Fruit fly (Drosophila melanogaster) whole organism, embryonic: ENCODE measurements around the gene mRpL13.

ENCODE experiments used
- Aef1 ChIP-seq: fragments of 200-800 bp; sonication (Bioruptor generic); IDR thresholded peaks from 3 replicates; pipeline ENCODE4 v1.3.6; 2022; ENCODE audit warnings: missing biosample characterization, missing genetic modification characterization
- Atf6 ChIP-seq: fragments of 200-800 bp; sonication (Bioruptor generic); IDR thresholded peaks from 2 replicates; pipeline ENCODE4 v1.3.6; 2022; ENCODE audit warnings: missing biosample characterization, missing genetic modification characterization
- Awh ChIP-seq: fragments of 200-800 bp; sonication (Bioruptor generic); IDR thresholded peaks from 2 replicates; pipeline ENCODE4, ENCODE4 v1.3.6; 2022; ENCODE audit warnings: missing biosample characterization, missing genetic modification characterization
- CG12219 ChIP-seq: fragments of 200-800 bp; sonication (Bioruptor generic); optimal IDR thresholded peaks from 3 replicates; lab custom pipeline; 2018; ENCODE audit warnings: missing biosample characterization, mild to moderate bottlenecking, missing genetic modification characterization
- CG12391 ChIP-seq: fragments of 200-800 bp; sonication (Bioruptor generic); optimal IDR thresholded peaks from 3 replicates; lab custom pipeline; 2018; ENCODE audit warnings: missing biosample characterization, mild to moderate bottlenecking, missing genetic modification characterization, moderate library complexity
- CG12769 ChIP-seq: fragments of 200-800 bp; sonication (Bioruptor generic); optimal IDR thresholded peaks from 2 replicates; lab custom pipeline; 2019; ENCODE audit warnings: missing biosample characterization, mild to moderate bottlenecking, missing genetic modification characterization, moderate library complexity
- CG12942 ChIP-seq: fragments of 200-800 bp; sonication (Bioruptor generic); optimal IDR thresholded peaks from 3 replicates; lab custom pipeline; 2016; ENCODE audit warnings: missing biosample characterization, missing genetic modification characterization
- CG13624 ChIP-seq: fragments of 200-800 bp; sonication (Bioruptor generic); optimal IDR thresholded peaks from 2 replicates; lab custom pipeline; 2016; ENCODE audit warnings: missing biosample characterization, missing genetic modification characterization
- CG16813 ChIP-seq: fragments of 200-800 bp; sonication (Bioruptor generic); IDR thresholded peaks from 3 replicates; pipeline ENCODE4 v1.3.6; 2022; ENCODE audit warnings: missing biosample characterization, missing genetic modification characterization; ENCODE audit not compliant: partially characterized antibody
- CG17359 ChIP-seq: fragments of 200-800 bp; sonication (Bioruptor generic); optimal IDR thresholded peaks from 3 replicates; lab custom pipeline; 2018; ENCODE audit warnings: missing biosample characterization, mild to moderate bottlenecking, missing genetic modification characterization, moderate library complexity
- CG17802 ChIP-seq: fragments of 200-800 bp; sonication (Bioruptor generic); optimal IDR thresholded peaks from 2 replicates; lab custom pipeline; 2018; ENCODE audit warnings: missing biosample characterization, mild to moderate bottlenecking, missing genetic modification characterization, moderate library complexity
- CG2129 ChIP-seq: fragments of 200-800 bp; sonication (Bioruptor generic); IDR thresholded peaks from 2 replicates; pipeline ENCODE4 v1.3.6; 2022; ENCODE audit warnings: missing biosample characterization, missing genetic modification characterization; ENCODE audit not compliant: partially characterized antibody
- CG30403 ChIP-seq: fragments of 200-800 bp; sonication (Bioruptor generic); optimal IDR thresholded peaks from 3 replicates; lab custom pipeline; 2016; ENCODE audit warnings: missing biosample characterization, missing genetic modification characterization
- CG6683 ChIP-seq: fragments of 200-800 bp; sonication (Bioruptor generic); optimal IDR thresholded peaks from 2 replicates; lab custom pipeline; 2017; ENCODE audit warnings: missing biosample characterization, mild to moderate bottlenecking, missing genetic modification characterization, missing genetic modification reagents
- CG8359 ChIP-seq: fragments of 200-800 bp; sonication (Bioruptor generic); optimal IDR thresholded peaks from 2 replicates; lab custom pipeline; 2017; ENCODE audit warnings: missing biosample characterization, mild to moderate bottlenecking, missing genetic modification characterization, borderline replicate concordance
- CG8478 ChIP-seq: fragments of >200 bp; optimal IDR thresholded peaks from 2 replicates; lab custom pipeline; 2018
- CG9215 ChIP-seq: fragments of 200-800 bp; sonication (Bioruptor generic); IDR thresholded peaks from 2 replicates; pipeline ENCODE4 v1.3.6; 2022; ENCODE audit warnings: missing biosample characterization, missing genetic modification characterization
- E2f1 ChIP-seq: fragments of 200-800 bp; sonication (Bioruptor generic); IDR thresholded peaks from 2 replicates; pipeline ENCODE4 v1.3.6; 2022; ENCODE audit warnings: missing biosample characterization, missing genetic modification characterization
- Fer1 ChIP-seq: fragments of 200-800 bp; sonication (Bioruptor generic); optimal IDR thresholded peaks from 2 replicates; lab custom pipeline; 2017; ENCODE audit warnings: missing biosample characterization, mild to moderate bottlenecking, missing genetic modification characterization
- HLH3B ChIP-seq: fragments of 200-800 bp; sonication (Bioruptor generic); IDR thresholded peaks from 2 replicates; pipeline ENCODE4 v1.3.6; 2022; ENCODE audit warnings: missing biosample characterization, missing genetic modification characterization
- Jarid2 ChIP-seq: fragments of 200-800 bp; sonication (Bioruptor generic); optimal IDR thresholded peaks from 3 replicates; lab custom pipeline; 2017; ENCODE audit warnings: mild to moderate bottlenecking, missing biosample characterization, missing genetic modification reagents, missing genetic modification characterization
- Lpt ChIP-seq: fragments of >200 bp; optimal IDR thresholded peaks from 2 replicates; lab custom pipeline; 2018; ENCODE audit warnings: missing biosample characterization, missing genetic modification characterization
- MESR4 ChIP-seq: fragments of 200-800 bp; sonication (Bioruptor generic); optimal IDR thresholded peaks from 2 replicates; lab custom pipeline; 2018; ENCODE audit warnings: missing biosample characterization, mild to moderate bottlenecking, missing genetic modification characterization, moderate library complexity
- Mrtf ChIP-seq: fragments of 200-800 bp; sonication (Bioruptor generic); IDR thresholded peaks from 3 replicates; pipeline ENCODE4 v1.3.6; 2022; ENCODE audit warnings: missing biosample characterization, missing genetic modification characterization
- Myb ChIP-seq: fragments of 200-800 bp; sonication (Bioruptor generic); optimal IDR thresholded peaks from 2 replicates; lab custom pipeline; 2016; ENCODE audit warnings: missing biosample characterization, missing genetic modification characterization
- Rfx ChIP-seq: fragments of 200-800 bp; sonication (Bioruptor generic); IDR thresholded peaks from 2 replicates; pipeline ENCODE4 v1.3.6; 2022; ENCODE audit warnings: missing biosample characterization, missing genetic modification characterization
- Ssrp ChIP-seq: fragments of 200-800 bp; sonication (Bioruptor generic); optimal IDR thresholded peaks from 2 replicates; lab custom pipeline; 2018; ENCODE audit warnings: missing biosample characterization, mild to moderate bottlenecking, missing genetic modification characterization, moderate library complexity
- Stat92E ChIP-seq, 3 experiments: fragments of >200 bp in 2 of 3; fragments of 200-800 bp in 1 of 3; sonication (Bioruptor generic) in 1 of 3; optimal IDR thresholded peaks; 2 replicates each; lab custom pipeline; 2017 to 2019; ENCODE audit warnings: missing biosample characterization in 3 of 3, missing genetic modification characterization in 3 of 3, mild to moderate bottlenecking in 1 of 3, moderate library complexity in 1 of 3
- TFAM ChIP-seq: fragments of 200-800 bp; sonication (Bioruptor generic); optimal IDR thresholded peaks from 2 replicates; lab custom pipeline; 2017; ENCODE audit warnings: missing biosample characterization, missing genetic modification characterization, inconsistent platforms
- Vsx1 ChIP-seq: fragments of 200-800 bp; sonication (Bioruptor generic); optimal IDR thresholded peaks from 2 replicates; lab custom pipeline; 2017; ENCODE audit warnings: missing biosample characterization, mild to moderate bottlenecking, missing genetic modification characterization, missing genetic modification reagents
- br ChIP-seq: fragments of >200 bp; optimal IDR thresholded peaks from 2 replicates; lab custom pipeline; 2017
- btn ChIP-seq: fragments of 200-800 bp; sonication (Bioruptor generic); optimal IDR thresholded peaks from 2 replicates; lab custom pipeline; 2016; ENCODE audit warnings: missing biosample characterization, missing genetic modification characterization
- cato ChIP-seq: fragments of 200-800 bp; sonication (Bioruptor generic); optimal IDR thresholded peaks from 2 replicates; lab custom pipeline; 2016; ENCODE audit warnings: missing biosample characterization, missing genetic modification characterization, borderline replicate concordance
- chm ChIP-seq: fragments of 200-800 bp; sonication (Bioruptor generic); IDR thresholded peaks from 2 replicates; pipeline ENCODE4 v1.3.6; 2022; ENCODE audit warnings: missing biosample characterization, missing genetic modification characterization
- chn ChIP-seq: fragments of 200-800 bp; sonication (Bioruptor generic); optimal IDR thresholded peaks from 2 replicates; lab custom pipeline; 2016; ENCODE audit warnings: missing biosample characterization, missing genetic modification characterization
- dmrt99B ChIP-seq: fragments of 200-800 bp; sonication (Bioruptor generic); optimal IDR thresholded peaks from 2 replicates; lab custom pipeline; 2018; ENCODE audit warnings: missing biosample characterization, mild to moderate bottlenecking, missing genetic modification characterization, moderate library complexity
- grn ChIP-seq: fragments of 200-800 bp; sonication (Bioruptor generic); optimal IDR thresholded peaks from 3 replicates; lab custom pipeline; 2017; ENCODE audit warnings: missing biosample characterization, missing genetic modification characterization
- hbn ChIP-seq: fragments of 200-800 bp; sonication (Bioruptor generic); IDR thresholded peaks from 2 replicates; pipeline ENCODE4 v1.3.6; 2022; ENCODE audit warnings: missing biosample characterization, missing genetic modification characterization; ENCODE audit not compliant: partially characterized antibody
- jumu ChIP-seq: fragments of 200-800 bp; sonication (Bioruptor generic); optimal IDR thresholded peaks from 3 replicates; lab custom pipeline; 2016; ENCODE audit warnings: missing biosample characterization, missing genetic modification characterization
- lilli ChIP-seq: fragments of 200-800 bp; sonication (Bioruptor generic); optimal IDR thresholded peaks from 3 replicates; lab custom pipeline; 2016; ENCODE audit warnings: missing biosample characterization, missing genetic modification characterization
- lmd ChIP-seq: fragments of 200-800 bp; sonication (Bioruptor generic); IDR thresholded peaks from 2 replicates; pipeline ENCODE4 v1.3.6; 2022; ENCODE audit warnings: missing biosample characterization, missing genetic modification characterization
- pfk ChIP-seq: fragments of 200-800 bp; sonication (Bioruptor generic); optimal IDR thresholded peaks from 2 replicates; lab custom pipeline; 2018; ENCODE audit warnings: missing biosample characterization, mild to moderate bottlenecking, missing genetic modification characterization, moderate library complexity
- shn ChIP-seq: fragments of 200-800 bp; sonication (Bioruptor generic); optimal IDR thresholded peaks from 3 replicates; lab custom pipeline; 2016; ENCODE audit warnings: missing biosample characterization, missing genetic modification characterization
- sima ChIP-seq: fragments of 200-800 bp; sonication (Bioruptor generic); optimal IDR thresholded peaks from 2 replicates; lab custom pipeline; 2016; ENCODE audit warnings: missing biosample characterization, missing genetic modification characterization
- sisA ChIP-seq: fragments of 200-800 bp; sonication (Bioruptor generic); IDR thresholded peaks from 2 replicates; pipeline ENCODE4 v1.3.6; 2022; ENCODE audit warnings: missing biosample characterization, missing genetic modification characterization
- slp2 ChIP-seq: fragments of 200-800 bp; sonication (Bioruptor generic); optimal IDR thresholded peaks from 2 replicates; lab custom pipeline; 2016; ENCODE audit warnings: missing biosample characterization, missing genetic modification characterization
- tap ChIP-seq: fragments of 200-800 bp; optimal IDR thresholded peaks from 3 replicates; lab custom pipeline; 2019; ENCODE audit warnings: missing biosample characterization, mild to moderate bottlenecking, missing genetic modification characterization, moderate library complexity
- tna ChIP-seq: fragments of 200-800 bp; sonication (Bioruptor generic); IDR thresholded peaks from 2 replicates; pipeline ENCODE4 v1.3.6; 2022; ENCODE audit warnings: missing biosample characterization, missing genetic modification characterization; ENCODE audit not compliant: partially characterized antibody
- ttk ChIP-seq: fragments of 200-800 bp; sonication (Bioruptor generic); IDR thresholded peaks from 2 replicates; pipeline ENCODE4 v2.1.2; 2022; ENCODE audit warnings: missing biosample characterization, missing genetic modification characterization
- unpg ChIP-seq: fragments of 200-800 bp; sonication (Bioruptor generic); optimal IDR thresholded peaks from 3 replicates; lab custom pipeline; 2018; ENCODE audit warnings: missing biosample characterization, mild to moderate bottlenecking, missing genetic modification characterization, moderate library complexity
- wdn ChIP-seq: fragments of 200-800 bp; sonication (Bioruptor generic); IDR thresholded peaks from 2 replicates; pipeline ENCODE4 v1.3.6; 2022; ENCODE audit warnings: missing biosample characterization, missing genetic modification characterization

mRpL13 gene

DNA sequence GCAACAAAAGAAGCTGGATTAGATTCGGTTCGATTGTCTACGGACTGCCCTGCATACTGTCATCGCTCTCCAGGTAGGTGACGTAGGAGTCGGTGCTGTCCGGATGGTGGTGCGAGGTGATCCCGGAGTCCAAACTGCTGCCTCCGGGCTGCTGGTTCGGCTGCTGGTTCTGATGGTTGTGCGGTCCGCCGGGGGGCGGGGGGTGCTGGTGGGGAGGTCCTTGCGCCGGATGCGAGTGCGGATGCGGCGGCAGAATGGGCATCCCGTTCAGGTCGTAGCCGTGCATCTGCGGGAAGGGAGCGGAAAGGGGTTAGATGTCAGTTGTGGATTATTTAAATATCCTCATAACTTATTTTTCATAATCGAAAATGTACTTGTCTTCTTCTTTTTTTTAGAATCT is 1.9 kb upstream of the mRpL13 start (continued):
- TF ChIP-seq lmd (GFP tag; lab: Robert Waterston, UW) (no peak), dmrt99B (tag; lab: Kevin White, UChicago) (no peak), CG16813 (GFP tag; lab: Robert Waterston, UW) (0 out of 3 replicates have a peak, but pooled peaks have one; percentile 22), pfk (GFP tag; lab: Kevin White, UChicago) (no peak), btn (GFP tag; lab: Kevin White, UChicago) (no peak), tap (no peak), CG17802 (tag; lab: Kevin White, UChicago) (no peak), CG17359 (no peak), CG8478 (lab: Kevin White, UChicago) (peak; percentile 2), Aef1 (GFP tag; lab: Robert Waterston, UW) (no peak), Lpt (GFP tag; lab: Kevin White, UChicago) (no peak), Jarid2 (peak; percentile 11)

DNA sequence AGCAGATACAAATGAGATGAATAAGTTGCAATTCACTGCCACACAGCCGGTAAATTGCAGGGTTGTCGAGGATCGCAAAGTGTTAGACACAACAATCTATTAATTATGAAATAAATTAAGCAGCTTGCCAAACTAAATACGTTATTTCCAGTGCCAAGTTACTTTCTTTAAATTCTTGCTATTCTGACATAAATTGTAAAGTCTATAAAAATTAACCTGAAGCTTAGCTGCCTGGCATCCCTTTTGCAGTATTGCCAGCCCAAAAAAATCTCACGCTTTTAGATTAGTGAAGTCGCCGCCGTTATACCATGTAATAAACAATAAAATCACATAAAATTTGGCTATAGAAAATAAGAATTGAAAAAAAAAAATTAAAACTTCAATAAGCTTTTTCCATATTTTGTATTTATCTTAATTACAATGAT is 1.4 kb downstream of the mRpL13 start:
- TF ChIP-seq Atf6, result peak; percentile 90
- peak; percentile 92 for TF ChIP-seq Fer1 (GFP tag; lab: Kevin White, UChicago)
- TF ChIP-seq shn (GFP tag; lab: Kevin White, UChicago), result peak; percentile 81
- TF ChIP-seq jumu, result peak; percentile 68
- TF ChIP-seq chn (GFP tag; lab: Kevin White, UChicago), result peak; percentile 94
- TF ChIP-seq Vsx1, result peak; percentile 84
- TF ChIP-seq MESR4 (GFP tag; lab: Kevin White, UChicago), result peak; percentile 32
- peak; percentile 74 for TF ChIP-seq Myb (GFP tag; lab: Kevin White, UChicago)
- peak; percentile 95 for TF ChIP-seq lilli
- TF ChIP-seq hbn, result no peak
- TF ChIP-seq CG2129, result no peak
- TF ChIP-seq Mrtf (GFP tag; lab: Robert Waterston, UW), result peak; percentile 72; the same call in 2 of the 3 replicates
- TF ChIP-seq unpg (GFP tag; lab: Kevin White, UChicago), result peak; percentile 95
- no peak for TF ChIP-seq Stat92E (GFP tag; optimal IDR thresholded peaks at IDR 0.05; lab: Kevin White, UChicago)
- peak; percentile 8 for TF ChIP-seq grn
- TF ChIP-seq E2f1 (GFP tag; lab: Robert Waterston, UW), result peak; percentile 86
- TF ChIP-seq ttk (GFP tag; lab: Robert Waterston, UW), result peak; percentile 72
- no peak for TF ChIP-seq tna (GFP tag; lab: Robert Waterston, UW)
- TF ChIP-seq sisA, result peak; percentile 84
- TF ChIP-seq CG12391, result peak; percentile 93
- TF ChIP-seq wdn (GFP tag; lab: Robert Waterston, UW), result peak; percentile 88
- TF ChIP-seq CG30403 (GFP tag; lab: Kevin White, UChicago), result peak; percentile 93
- peak; percentile 91 for TF ChIP-seq Rfx (GFP tag; lab: Robert Waterston, UW)
- TF ChIP-seq CG12769 (tag; lab: Kevin White, UChicago), result peak; percentile 94
- TF ChIP-seq CG8359 (GFP tag; lab: Kevin White, UChicago), result peak; percentile 68
- peak; percentile 92 for TF ChIP-seq chm (GFP tag; lab: Robert Waterston, UW)
- TF ChIP-seq HLH3B, result peak; percentile 87
- TF ChIP-seq Awh, result peak; percentile 93
- peak; percentile 99 for TF ChIP-seq CG9215 (GFP tag; lab: Robert Waterston, UW)
- TF ChIP-seq CG12219 (GFP tag; lab: Kevin White, UChicago), result peak; percentile 87
- peak; percentile 83 for TF ChIP-seq cato (GFP tag; lab: Kevin White, UChicago)
- peak; percentile 72 for TF ChIP-seq CG13624 (GFP tag; lab: Kevin White, UChicago)
- peak; percentile 4 for TF ChIP-seq sima (GFP tag; lab: Kevin White, UChicago)
- TF ChIP-seq Ssrp (tag; lab: Kevin White, UChicago), result peak; percentile 91
- TF ChIP-seq br (lab: Kevin White, UChicago), result no peak
- peak; percentile 75 for TF ChIP-seq slp2 (GFP tag; lab: Kevin White, UChicago)
- peak; percentile 79 for TF ChIP-seq CG12942 (GFP tag; lab: Kevin White, UChicago)
- TF ChIP-seq CG6683 (GFP tag; lab: Kevin White, UChicago), result peak; percentile 76
- TF ChIP-seq TFAM (GFP tag; lab: Kevin White, UChicago), result peak; percentile 27
